Worm (Caenorhabditis elegans) whole organism, L4 larva: ENCODE measurements around the gene eas-1.

Experiments used
- F10B5.3 ChIP-seq: sonication (generic microtip); optimal IDR thresholded peaks from 2 replicates; lab custom pipeline; 2016; ENCODE audit warnings: mild to moderate bottlenecking, missing genetic modification characterization, missing compliant biosample characterization
- T20F7.1 ChIP-seq: fragments of 200-800 bp; sonication (Bioruptor generic); optimal IDR thresholded peaks from 2 replicates; lab custom pipeline; 2018; ENCODE audit warnings: mild to moderate bottlenecking, missing genetic modification characterization, missing compliant biosample characterization
- Y5F2A.4 ChIP-seq: fragments of 200-800 bp; sonication (Bioruptor generic); optimal IDR thresholded peaks from 2 replicates; lab custom pipeline; 2018; ENCODE audit warnings: mild to moderate bottlenecking, missing genetic modification characterization, missing compliant biosample characterization
- ama-1 ChIP-seq: fragments of 150-350 bp; optimal IDR thresholded peaks from 2 replicates; lab custom pipeline; 2014; ENCODE audit warnings: inconsistent platforms, mixed read lengths
- mxl-3 ChIP-seq: fragments of 200-800 bp; sonication (Bioruptor generic); optimal IDR thresholded peaks from 2 replicates; lab custom pipeline; 2018; ENCODE audit warnings: mild to moderate bottlenecking, missing genetic modification characterization, missing compliant biosample characterization
- php-3 ChIP-seq: fragments of 200-800 bp; sonication (Bioruptor generic); IDR thresholded peaks from 2 replicates; pipeline ENCODE4 v1.3.6; 2022; ENCODE audit warnings: missing genetic modification reagents, missing genetic modification characterization, missing compliant biosample characterization
- unc-62 ChIP-seq, 3 experiments: fragments of 150-350 bp in 1 of 3; sonication (generic microtip); optimal IDR thresholded peaks in 2 of 3; peaks in 1 of 3; 1 replicate in 1 of 3; 2 replicates in 2 of 3; lab custom pipeline; 2014 to 2017; ENCODE audit warnings: missing biosample characterization in 3 of 3, missing genetic modification characterization in 3 of 3, missing genetic modification reagents in 3 of 3, missing genotype in 1 of 3
- ztf-11 ChIP-seq: fragments of 150-350 bp; optimal IDR thresholded peaks from 2 replicates; lab custom pipeline; 2014; ENCODE audit warnings: missing biosample characterization, missing genetic modification characterization

DNA sequence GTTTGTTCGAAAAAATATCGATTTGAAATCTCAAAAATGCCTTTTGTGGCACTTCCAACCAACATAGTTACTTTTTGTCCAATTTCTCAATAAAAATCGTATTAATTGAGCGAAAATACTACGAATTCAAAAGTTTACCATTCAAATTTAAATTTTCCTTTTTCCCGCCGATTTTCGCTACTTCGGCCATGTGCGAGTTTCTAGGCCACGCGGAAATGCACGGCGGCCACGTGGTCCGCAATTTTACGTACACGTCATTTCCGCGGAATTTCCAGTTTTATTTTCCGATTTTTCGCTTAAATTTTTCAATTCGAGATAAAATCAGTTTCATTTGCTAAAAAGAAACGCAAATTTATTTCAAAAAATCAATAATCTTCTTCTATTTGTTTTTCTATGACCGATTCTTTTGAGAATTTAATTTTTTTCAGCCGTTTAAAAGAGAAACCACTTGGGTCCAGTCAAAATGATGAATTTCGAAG, at the start of gene eas-1:
- TF ChIP-seq mxl-3 (GFP tag; lab: Kevin White, UChicago) (peak; percentile 96), unc-62 (GFP tag; optimal IDR thresholded peaks at IDR 0.05 in 1 of 2; lab: Kevin White, UChicago) (peak in 1 of 2 experiments; percentile 87), unc-62 (tag; optimal IDR thresholded peaks at IDR 0.05; lab: Kevin White, UChicago) (no peak), Y5F2A.4 (GFP tag; lab: Kevin White, UChicago) (no peak), F10B5.3 (no peak), ztf-11 (tag; lab: Kevin White, UChicago) (no peak), T20F7.1 (GFP tag; lab: Kevin White, UChicago) (peak; percentile 63), ama-1 (lab: Kevin White, UChicago) (no peak), php-3 (GFP tag; lab: Robert Waterston, UW) (no peak)
